Worm (Caenorhabditis elegans) whole organism, young adult: Measurements from ENCODE around the gene his-31.

Experiments used
- D2030.7 ChIP-seq: fragments of 200-800 bp; sonication (Bioruptor generic); IDR thresholded peaks from 2 replicates; pipeline ENCODE4 v1.3.6; 2022; ENCODE audit warnings: missing genetic modification reagents, missing genetic modification characterization, missing compliant biosample characterization
- F37B4.10 ChIP-seq: fragments of 200-800 bp; sonication (Bioruptor generic); IDR thresholded peaks from 2 replicates; pipeline ENCODE4 v1.3.6; 2022; ENCODE audit warnings: missing genetic modification characterization, missing compliant biosample characterization
- K12H6.12 ChIP-seq: fragments of 200-800 bp; sonication (Bioruptor generic); optimal IDR thresholded peaks from 2 replicates; lab custom pipeline; 2018; ENCODE audit warnings: mild to moderate bottlenecking, missing genetic modification characterization, missing compliant biosample characterization
- Y53G8AR.9 ChIP-seq: fragments of 200-800 bp; sonication (Bioruptor generic); conservative IDR thresholded peaks from 2 replicates; pipeline ENCODE4 v1.3.6; 2022; ENCODE audit warnings: missing genetic modification reagents, missing genetic modification characterization, missing compliant biosample characterization
- Y67H2A.10 ChIP-seq: fragments of 200-800 bp; sonication (Bioruptor generic); conservative IDR thresholded peaks from 2 replicates; pipeline ENCODE4 v1.3.6; 2022; ENCODE audit warnings: missing genetic modification reagents, missing genetic modification characterization, missing compliant biosample characterization
- ama-1 ChIP-seq, 3 experiments: fragments of 150-350 bp in 1 of 3; sonication (generic microtip) in 2 of 3; optimal IDR thresholded peaks; 2 replicates each; lab custom pipeline; 2014 to 2018; ENCODE audit warnings: missing biosample characterization in 2 of 3, missing genetic modification characterization in 2 of 3, missing genetic modification reagents in 2 of 3
- bed-1 ChIP-seq: fragments of 200-800 bp; sonication (Bioruptor generic); IDR thresholded peaks from 2 replicates; pipeline ENCODE4 v1.3.6; 2022; ENCODE audit warnings: missing genetic modification reagents, missing genetic modification characterization, missing compliant biosample characterization
- cebp-2 ChIP-seq: fragments of 200-800 bp; sonication (Bioruptor generic); IDR thresholded peaks from 2 replicates; pipeline ENCODE4 v1.3.6; 2022; ENCODE audit warnings: missing genetic modification characterization, missing compliant biosample characterization
- ceh-100 ChIP-seq: fragments of 200-800 bp; sonication (Bioruptor generic); IDR thresholded peaks from 2 replicates; pipeline ENCODE4 v1.3.6; 2022; ENCODE audit warnings: missing genetic modification reagents, missing genetic modification characterization, missing compliant biosample characterization
- die-1 ChIP-seq: sonication (generic microtip); optimal IDR thresholded peaks from 2 replicates; lab custom pipeline; 2016; ENCODE audit warnings: missing genotype, mild to moderate bottlenecking, missing genetic modification characterization, missing compliant biosample characterization
- dpff-1 ChIP-seq: sonication (generic microtip); optimal IDR thresholded peaks from 2 replicates; lab custom pipeline; 2017; ENCODE audit warnings: mild to moderate bottlenecking, missing genetic modification characterization, missing compliant biosample characterization
- ekl-4 ChIP-seq: fragments of 200-800 bp; sonication (Bioruptor generic); IDR thresholded peaks from 2 replicates; pipeline ENCODE4 v1.3.6; 2022; ENCODE audit warnings: missing genetic modification reagents, missing genetic modification characterization, missing compliant biosample characterization
- gei-17 ChIP-seq: fragments of 200-800 bp; sonication (Bioruptor generic); optimal IDR thresholded peaks from 2 replicates; lab custom pipeline; 2018; ENCODE audit warnings: mild to moderate bottlenecking, missing genetic modification characterization, missing compliant biosample characterization
- hmg-1.2 ChIP-seq: fragments of 200-800 bp; sonication (Bioruptor generic); IDR thresholded peaks from 2 replicates; pipeline ENCODE4 v1.3.6; 2022; ENCODE audit warnings: missing genetic modification reagents, missing genetic modification characterization, missing compliant biosample characterization
- let-607 ChIP-seq, 2 experiments: fragments of 200-800 bp in 1 of 2; sonication (Bioruptor generic) in 1 of 2; sonication (generic microtip) in 1 of 2; optimal IDR thresholded peaks; 2 replicates each; lab custom pipeline; 2016 to 2018; ENCODE audit warnings: mild to moderate bottlenecking in 2 of 2, missing compliant biosample characterization in 2 of 2, missing genetic modification characterization in 2 of 2, moderate library complexity in 2 of 2, missing genotype in 1 of 2
- lin-26 ChIP-seq: fragments of 200-800 bp; sonication (Bioruptor generic); IDR thresholded peaks from 2 replicates; pipeline ENCODE4 v1.3.6; 2022; ENCODE audit warnings: missing genetic modification reagents, missing genetic modification characterization, missing compliant biosample characterization
- lin-40 ChIP-seq: sonication (generic microtip); optimal IDR thresholded peaks from 2 replicates; lab custom pipeline; 2016; ENCODE audit warnings: missing genetic modification characterization, mild to moderate bottlenecking, missing compliant biosample characterization, missing genotype, missing genetic modification reagents
- madf-8 ChIP-seq: fragments of 200-800 bp; sonication (Bioruptor generic); conservative IDR thresholded peaks from 2 replicates; pipeline ENCODE4 v1.3.6; 2022; ENCODE audit warnings: missing genetic modification reagents, missing genetic modification characterization, missing compliant biosample characterization
- mes-4 ChIP-seq: sonication (generic microtip); optimal IDR thresholded peaks from 2 replicates; lab custom pipeline; 2016; ENCODE audit warnings: missing genotype, missing genetic modification characterization, missing compliant biosample characterization
- nfya-1 ChIP-seq: sonication (generic microtip); optimal IDR thresholded peaks from 2 replicates; lab custom pipeline; 2017; ENCODE audit warnings: antibody characterized with exemption, missing compliant biosample characterization, missing genetic modification characterization, borderline replicate concordance; ENCODE audit not compliant: insufficient read depth
- repo-1 ChIP-seq: sonication (generic microtip); optimal IDR thresholded peaks from 2 replicates; lab custom pipeline; 2017; ENCODE audit warnings: mild to moderate bottlenecking, missing genetic modification characterization, missing compliant biosample characterization
- rpc-1 ChIP-seq, 2 experiments: fragments of 150-350 bp in 1 of 2; sonication (generic microtip) in 1 of 2; optimal IDR thresholded peaks; 2 replicates each; lab custom pipeline; 2014 to 2018; ENCODE audit warnings: missing biosample characterization in 1 of 2, missing genetic modification characterization in 1 of 2, missing genetic modification reagents in 1 of 2, missing genotype in 1 of 2
- sea-2 ChIP-seq: fragments of 200-800 bp; sonication (Bioruptor generic); IDR thresholded peaks from 2 replicates; pipeline ENCODE4 v1.3.6; 2022; ENCODE audit warnings: missing genetic modification characterization, missing compliant biosample characterization
- somi-1 ChIP-seq: fragments of 200-800 bp; sonication (Bioruptor generic); optimal IDR thresholded peaks from 2 replicates; lab custom pipeline; 2018; ENCODE audit warnings: mild to moderate bottlenecking, missing genetic modification characterization, missing compliant biosample characterization
- tbx-9 ChIP-seq: sonication (generic microtip); optimal IDR thresholded peaks from 2 replicates; lab custom pipeline; 2016; ENCODE audit warnings: borderline replicate concordance, missing genetic modification characterization, inconsistent platforms, missing compliant biosample characterization
- ztf-26 ChIP-seq: sonication (generic microtip); optimal IDR thresholded peaks from 2 replicates; lab custom pipeline; 2017; ENCODE audit warnings: missing genetic modification characterization, missing compliant biosample characterization
- ztf-6 ChIP-seq: fragments of 200-800 bp; sonication (Bioruptor generic); IDR thresholded peaks from 2 replicates; pipeline ENCODE4 v1.3.6; 2022; ENCODE audit warnings: missing genetic modification reagents, missing genetic modification characterization, missing compliant biosample characterization

Gene his-31

ce11 chrIV:8312846-8313245 lies 20.9 kb downstream of the his-31 start, which contains the start of gene F35H10.10 (continued):
- no peak for TF ChIP-seq mes-4 (tag; lab: Kevin White, UChicago)
- TF ChIP-seq ekl-4 (GFP tag; lab: Robert Waterston, UW), result no peak
- TF ChIP-seq ama-1 (optimal IDR thresholded peaks at IDR 0.05; lab: Kevin White, UChicago), result no peak
- no peak for TF ChIP-seq ama-1 (GFP tag; optimal IDR thresholded peaks at IDR 0.05; lab: Kevin White, UChicago)
- TF ChIP-seq tbx-9 (tag; lab: Kevin White, UChicago), result no peak

- TF ChIP-seq gei-17, result no peak
- TF ChIP-seq Y67H2A.10 (GFP tag; lab: Robert Waterston, UW), result no peak
- no peak for TF ChIP-seq bed-1 (GFP tag; lab: Robert Waterston, UW)
- no peak for TF ChIP-seq die-1
- TF ChIP-seq somi-1 (GFP tag; lab: Kevin White, UChicago), result no peak
- TF ChIP-seq hmg-1.2 (GFP tag; lab: Robert Waterston, UW), result no peak
Measured at ce11 chrIV:8312105-8312504, 21.7 kb downstream of the his-31 start.

ce11 chrIV:8307408-8307807 lies 26.4 kb downstream of the his-31 start:
- TF ChIP-seq nfya-1 (tag; lab: Kevin White, UChicago) (no peak), D2030.7 (GFP tag; lab: Robert Waterston, UW) (no peak), F37B4.10 (GFP tag; lab: Robert Waterston, UW) (no peak), repo-1 (tag; lab: Kevin White, UChicago) (peak; percentile 59), ceh-100 (GFP tag; lab: Robert Waterston, UW) (no peak)

ce11 chrIV:8303668-8304067 lies 30.1 kb downstream of the his-31 start, which contains the start of gene vha-5:
vha-5 (plus strand) TSS chrIV:8303968.
- no peak for TF ChIP-seq madf-8 (GFP tag; lab: Robert Waterston, UW)
- TF ChIP-seq Y53G8AR.9, result no peak
- no peak for TF ChIP-seq dpff-1 (tag; lab: Kevin White, UChicago)
- no peak for TF ChIP-seq sea-2 (GFP tag; lab: Robert Waterston, UW)

- TF ChIP-seq K12H6.12 (tag; lab: Kevin White, UChicago) (no peak), rpc-1 (optimal IDR thresholded peaks at IDR 0.05; lab: Kevin White, UChicago) (no peak), rpc-1 (tag; optimal IDR thresholded peaks at IDR 0.05; lab: Kevin White, UChicago) (no peak)
Measured at ce11 chrIV:8302648-8303161, 31.1 kb downstream of the his-31 start.

ce11 chrIV:8301925-8302324 lies 31.9 kb downstream of the his-31 start:
- peak; percentile 31; the same call in 1 of the 2 replicates for TF ChIP-seq hmg-1.2 (GFP tag; lab: Robert Waterston, UW)
- TF ChIP-seq nfya-1 (tag; lab: Kevin White, UChicago), result no peak
- TF ChIP-seq cebp-2 (GFP tag; lab: Robert Waterston, UW), result no peak
- TF ChIP-seq lin-26 (GFP tag; lab: Robert Waterston, UW), result 0 out of 2 replicates have a peak, but pooled peaks have one; percentile 21
- TF ChIP-seq let-607 (tag; optimal IDR thresholded peaks at IDR 0.05; lab: Kevin White, UChicago), result no peak
- no peak for TF ChIP-seq ztf-6 (GFP tag; lab: Robert Waterston, UW)
- TF ChIP-seq ekl-4 (GFP tag; lab: Robert Waterston, UW), result peak; percentile 65
- peak; percentile 13 for TF ChIP-seq lin-40 (tag; lab: Kevin White, UChicago)
- TF ChIP-seq ztf-26 (tag; lab: Kevin White, UChicago), result peak; percentile 37
